Fruit fly (Drosophila melanogaster) whole organism: ENCODE measurements around the gene SCCRO.
A peak's percentile ranks its signal among the peaks of the same experiment; 100 is the strongest.

Experiments used
- CG8478 ChIP-seq: fragments of >200 bp; optimal IDR thresholded peaks from 2 replicates; lab custom pipeline; 2018; ENCODE audit warnings: inconsistent platforms
- Dll ChIP-seq: fragments of >200 bp; optimal IDR thresholded peaks from 2 replicates; lab custom pipeline; 2017
- EcR ChIP-seq, 2 experiments: fragments of >200 bp; optimal IDR thresholded peaks; 2 replicates each; lab custom pipeline; 2017; ENCODE audit warnings: missing biosample characterization in 2 of 2, missing genetic modification characterization in 2 of 2, missing genetic modification reagents in 2 of 2
- pan ChIP-seq: fragments of >200 bp; optimal IDR thresholded peaks from 2 replicates; lab custom pipeline; 2017
- psq ChIP-seq: fragments of >200 bp; optimal IDR thresholded peaks from 2 replicates; lab custom pipeline; 2017
- usp ChIP-seq: fragments of >200 bp; optimal IDR thresholded peaks from 2 replicates; lab custom pipeline; 2017; ENCODE audit warnings: missing biosample characterization, missing genetic modification characterization, mixed read lengths

The SCCRO gene

dm6 chr3L:15523806-15524346 is 39.4 kb upstream of the SCCRO start, which contains the start of gene CG7945:
Gene CG7945, minus strand, starts transcription at chr3L:15524137.
- no peak for TF ChIP-seq usp (GFP tag; lab: Kevin White, UChicago)
- no peak for TF ChIP-seq CG8478
- no peak for TF ChIP-seq Dll (lab: Kevin White, UChicago)
- TF ChIP-seq psq: no peak
- TF ChIP-seq pan: no peak
- no peak for TF ChIP-seq EcR (GFP tag; optimal IDR thresholded peaks at IDR 0.05; lab: Kevin White, UChicago)

- TF ChIP-seq CG8478 (no peak), usp (GFP tag; lab: Kevin White, UChicago) (no peak), EcR (GFP tag; optimal IDR thresholded peaks at IDR 0.05; lab: Kevin White, UChicago) (no peak), psq (no peak), Dll (lab: Kevin White, UChicago) (no peak), pan (no peak)
Observed at dm6 chr3L:15525153-15525552, 38.1 kb upstream of the SCCRO start, which contains the start of gene CG33986. Gene CG33986, minus strand, starts transcription at chr3L:15525253.

dm6 chr3L:15526712-15527111 is 36.5 kb upstream of the SCCRO start, which contains the start of gene CG33985:
Gene CG33985, minus strand, starts transcription at chr3L:15526812.
- TF ChIP-seq CG8478 (no peak), psq (no peak), EcR (GFP tag; optimal IDR thresholded peaks at IDR 0.05; lab: Kevin White, UChicago) (no peak), usp (GFP tag; lab: Kevin White, UChicago) (no peak), pan (no peak), Dll (lab: Kevin White, UChicago) (no peak)

dm6 chr3L:15527416-15527815 is 35.8 kb upstream of the SCCRO start, which contains the start of gene CG42729:
Gene CG42729, minus strand, starts transcription at chr3L:15527516.
- TF ChIP-seq usp (GFP tag; lab: Kevin White, UChicago) (no peak), CG8478 (no peak), psq (no peak), Dll (lab: Kevin White, UChicago) (no peak), pan (no peak), EcR (GFP tag; optimal IDR thresholded peaks at IDR 0.05; lab: Kevin White, UChicago) (no peak)

dm6 chr3L:15528096-15528495 is 35.1 kb upstream of the SCCRO start, which contains the start of gene CG42728:
Gene CG42728, minus strand, starts transcription at chr3L:15528196.
- TF ChIP-seq psq: no peak
- TF ChIP-seq EcR (GFP tag; optimal IDR thresholded peaks at IDR 0.05; lab: Kevin White, UChicago): no peak
- no peak for TF ChIP-seq usp (GFP tag; lab: Kevin White, UChicago)
- no peak for TF ChIP-seq CG8478
- TF ChIP-seq pan: no peak
- no peak for TF ChIP-seq Dll (lab: Kevin White, UChicago)

- no peak for TF ChIP-seq Dll (lab: Kevin White, UChicago)
- no peak for TF ChIP-seq EcR (GFP tag; optimal IDR thresholded peaks at IDR 0.05; lab: Kevin White, UChicago)
- TF ChIP-seq pan: no peak
- TF ChIP-seq usp (GFP tag; lab: Kevin White, UChicago): no peak
- TF ChIP-seq psq: no peak
- no peak for TF ChIP-seq CG8478
Observed at dm6 chr3L:15529143-15529542, 34.1 kb upstream of the SCCRO start, which contains the start of gene obst-H. Gene obst-H, minus strand, starts transcription at chr3L:15529243.

- TF ChIP-seq CG8478 (no peak), usp (GFP tag; lab: Kevin White, UChicago) (no peak), Dll (lab: Kevin White, UChicago) (no peak), EcR (GFP tag; optimal IDR thresholded peaks at IDR 0.05; lab: Kevin White, UChicago) (no peak), psq (no peak), pan (no peak)
Observed at dm6 chr3L:15530071-15530470, 33.2 kb upstream of the SCCRO start.

- TF ChIP-seq Dll (lab: Kevin White, UChicago) (no peak), usp (GFP tag; lab: Kevin White, UChicago) (no peak), CG8478 (no peak), EcR (GFP tag; optimal IDR thresholded peaks at IDR 0.05; lab: Kevin White, UChicago) (no peak), psq (no peak), pan (no peak)
Observed at dm6 chr3L:15530638-15531225, 32.5 kb upstream of the SCCRO start.

- TF ChIP-seq pan (no peak), EcR (GFP tag; optimal IDR thresholded peaks at IDR 0.05; lab: Kevin White, UChicago) (no peak), Dll (lab: Kevin White, UChicago) (no peak), usp (GFP tag; lab: Kevin White, UChicago) (no peak), psq (no peak), CG8478 (no peak)
Observed at dm6 chr3L:15531423-15532325, 31.6 kb upstream of the SCCRO start, which contains the start of gene CG43248. Gene CG43248, minus strand, starts transcription at chr3L:15531473.

dm6 chr3L:15532368-15533030 is 30.7 kb upstream of the SCCRO start:
- TF ChIP-seq Dll (lab: Kevin White, UChicago) (no peak), CG8478 (no peak), EcR (GFP tag; optimal IDR thresholded peaks at IDR 0.05; lab: Kevin White, UChicago) (peak in 1 of 2 experiments; percentile 39), psq (no peak), usp (GFP tag; lab: Kevin White, UChicago) (no peak)

dm6 chr3L:15533402-15534129 is 29.7 kb upstream of the SCCRO start:
- TF ChIP-seq Dll (lab: Kevin White, UChicago) (no peak), EcR (GFP tag; optimal IDR thresholded peaks at IDR 0.05; lab: Kevin White, UChicago) (no peak), CG8478 (no peak), pan (no peak), psq (no peak), usp (GFP tag; lab: Kevin White, UChicago) (no peak)
